Fruit fly (Drosophila melanogaster) whole organism, prepupa: ENCODE data around the gene Cpr72Eb.

Experiments used
- CG15336 ChIP-seq: fragments of 200-800 bp; sonication (Bioruptor generic); IDR thresholded peaks from 2 replicates; pipeline ENCODE4 v1.3.6; 2022; ENCODE audit warnings: missing biosample characterization, missing genetic modification characterization
- CG32006 ChIP-seq: fragments of 200-800 bp; sonication (Bioruptor generic); optimal IDR thresholded peaks from 3 replicates; lab custom pipeline; 2017; ENCODE audit warnings: missing biosample characterization, mild to moderate bottlenecking, missing genetic modification characterization
- CG34406 ChIP-seq: fragments of 200-800 bp; sonication (Bioruptor generic); optimal IDR thresholded peaks from 3 replicates; lab custom pipeline; 2016; ENCODE audit warnings: missing biosample characterization, missing genetic modification characterization
- CG3919 ChIP-seq: fragments of 200-800 bp; sonication (Bioruptor generic); optimal IDR thresholded peaks from 3 replicates; lab custom pipeline; 2016; ENCODE audit warnings: missing biosample characterization, missing genetic modification characterization
- CG7368 ChIP-seq: fragments of 200-800 bp; sonication (Bioruptor generic); optimal IDR thresholded peaks from 3 replicates; lab custom pipeline; 2016; ENCODE audit warnings: missing biosample characterization, missing genetic modification characterization
- Hr4 ChIP-seq: fragments of 200-800 bp; sonication (Bioruptor generic); optimal IDR thresholded peaks from 3 replicates; lab custom pipeline; 2016; ENCODE audit warnings: missing biosample characterization, missing genetic modification characterization
- Lpt ChIP-seq: fragments of 200-800 bp; sonication (Bioruptor generic); optimal IDR thresholded peaks from 3 replicates; lab custom pipeline; 2016; ENCODE audit warnings: missing biosample characterization, missing genetic modification characterization
- Smox ChIP-seq: fragments of 200-800 bp; sonication (Bioruptor generic); optimal IDR thresholded peaks from 3 replicates; lab custom pipeline; 2016; ENCODE audit warnings: missing biosample characterization, missing genetic modification characterization
- Sox102F ChIP-seq: fragments of 200-800 bp; sonication (Bioruptor generic); optimal IDR thresholded peaks from 2 replicates; lab custom pipeline; 2016; ENCODE audit warnings: missing biosample characterization, mild to moderate bottlenecking, missing genetic modification characterization
- achi ChIP-seq: fragments of 200-800 bp; sonication (Bioruptor generic); optimal IDR thresholded peaks from 3 replicates; lab custom pipeline; 2016; ENCODE audit warnings: missing biosample characterization, missing genetic modification characterization
- fd85E ChIP-seq: fragments of 200-800 bp; sonication (Bioruptor generic); optimal IDR thresholded peaks from 3 replicates; lab custom pipeline; 2016; ENCODE audit warnings: missing biosample characterization, missing genetic modification characterization
- fkh ChIP-seq: fragments of 200-800 bp; sonication (Bioruptor generic); optimal IDR thresholded peaks from 3 replicates; lab custom pipeline; 2017; ENCODE audit warnings: missing biosample characterization, mild to moderate bottlenecking, missing genetic modification characterization, moderate library complexity
- salr ChIP-seq, 2 experiments: fragments of 200-800 bp; sonication (Bioruptor generic); optimal IDR thresholded peaks; 3 replicates each; lab custom pipeline; 2016 to 2018; ENCODE audit warnings: missing biosample characterization in 2 of 2, missing genetic modification characterization in 2 of 2, mild to moderate bottlenecking in 1 of 2

- no peak for TF ChIP-seq Hr4 (GFP tag; lab: Kevin White, UChicago)
- TF ChIP-seq Lpt (GFP tag; lab: Kevin White, UChicago) = no peak
- no peak for TF ChIP-seq salr (GFP tag; optimal IDR thresholded peaks at IDR 0.05; lab: Kevin White, UChicago)
- no peak for TF ChIP-seq CG15336
- no peak for TF ChIP-seq Smox
- TF ChIP-seq fd85E = no peak
- TF ChIP-seq Sox102F (GFP tag; lab: Kevin White, UChicago) = no peak
- TF ChIP-seq achi (GFP tag; lab: Kevin White, UChicago) = no peak
- TF ChIP-seq fkh (GFP tag; lab: Kevin White, UChicago) = no peak
- TF ChIP-seq CG32006 = no peak
- TF ChIP-seq CG7368 (GFP tag; lab: Kevin White, UChicago) = no peak
- TF ChIP-seq CG3919 (GFP tag; lab: Kevin White, UChicago) = no peak
- no peak for TF ChIP-seq CG34406 (GFP tag; lab: Kevin White, UChicago)
These were observed 2.5 kb downstream of the Cpr72Eb start, which contains the start of gene Cpr72Ec for dm6 chr3L:16367240-16367639.
